Worm (Caenorhabditis elegans): ENCODE data around the gene daf-12.

The daf-12 gene

DNA sequence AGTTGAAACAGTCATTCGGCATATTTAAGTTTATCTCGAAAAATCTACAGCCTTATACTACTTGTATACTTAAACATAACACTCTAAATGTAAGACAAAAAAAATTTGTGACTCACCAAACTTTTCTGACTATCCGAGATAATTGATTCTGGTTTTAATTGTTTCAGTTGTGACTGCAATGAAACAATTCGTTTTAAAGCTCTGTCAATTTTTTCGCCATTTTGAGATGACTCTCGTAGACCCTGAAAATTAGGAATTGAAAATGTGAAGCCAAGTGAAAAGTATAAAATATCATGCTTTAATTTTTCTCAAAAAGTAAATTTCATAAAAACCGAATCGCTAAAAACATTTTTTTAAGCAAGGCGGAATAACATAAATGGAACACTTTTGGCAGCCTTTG is 68.6 kb downstream of the daf-12 start:
- TF ChIP-seq ceh-27 (GFP tag; optimal IDR thresholded peaks at IDR 0.05), result no peak

DNA sequence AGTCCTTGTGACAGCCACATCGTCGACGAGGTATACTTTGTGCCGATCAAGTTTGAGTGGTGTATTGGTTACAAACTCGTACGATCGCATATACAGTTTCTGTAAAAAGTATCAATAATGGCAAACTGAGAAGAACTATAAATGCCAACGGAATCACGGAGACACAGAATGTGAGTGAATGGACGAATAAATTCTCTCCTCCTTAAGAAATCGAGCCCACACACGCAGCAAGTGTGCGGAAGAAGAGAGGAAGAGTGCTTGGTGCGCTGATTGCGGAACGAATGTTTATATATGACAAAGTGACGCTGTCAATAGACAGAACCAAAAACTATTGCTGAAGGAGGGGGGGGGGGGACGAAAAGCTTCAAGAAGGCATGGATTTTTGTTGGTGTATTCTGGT is 76.1 kb downstream of the daf-12 start, which contains the start of gene rhgf-1:
Gene rhgf-1 (minus strand): TSS at position 101 of the 400 bp plus-strand sequence.
- TF ChIP-seq lin-54 (GFP tag; optimal IDR thresholded peaks at IDR 0.05), result no peak
- no peak for TF ChIP-seq C17E4.6 (GFP tag; IDR thresholded peaks at IDR 0.05)
- no peak for TF ChIP-seq F57A8.1 (GFP tag; optimal IDR thresholded peaks at IDR 0.05)
- TF ChIP-seq ekl-4 (GFP tag; IDR thresholded peaks at IDR 0.05), result no peak
- TF ChIP-seq unc-130 (GFP tag; optimal IDR thresholded peaks at IDR 0.05), result no peak
- no peak for TF ChIP-seq F39B2.1 (GFP tag; IDR thresholded peaks at IDR 0.05)
- no peak for TF ChIP-seq atf-7 (tag; optimal IDR thresholded peaks at IDR 0.05)
- TF ChIP-seq nhr-80 (tag; optimal IDR thresholded peaks at IDR 0.05), result no peak
